Worm (Caenorhabditis elegans) whole organism, early embryonic: Measurements from ENCODE around the gene srg-66.

Experiments
- F13C5.2 ChIP-seq: sonication (generic microtip); optimal IDR thresholded peaks from 2 replicates; lab custom pipeline; 2017; ENCODE audit warnings: mild to moderate bottlenecking, missing genetic modification characterization, inconsistent platforms, missing compliant biosample characterization
- aly-1 ChIP-seq: sonication (generic microtip); optimal IDR thresholded peaks from 2 replicates; lab custom pipeline; 2016; ENCODE audit warnings: missing genetic modification characterization, missing compliant biosample characterization
- ama-1 ChIP-seq: fragments of 150-350 bp; optimal IDR thresholded peaks from 2 replicates; lab custom pipeline; 2014
- ets-7 ChIP-seq: sonication (generic microtip); optimal IDR thresholded peaks from 2 replicates; lab custom pipeline; 2016; ENCODE audit warnings: missing genotype, missing genetic modification characterization, missing compliant biosample characterization
- flt-1 ChIP-seq: fragments of 200-800 bp; sonication (Bioruptor generic); IDR thresholded peaks from 2 replicates; pipeline ENCODE4 v1.3.6; 2022; ENCODE audit warnings: missing genetic modification characterization, missing compliant biosample characterization
- hmbx-1 ChIP-seq: sonication (generic microtip); optimal IDR thresholded peaks from 2 replicates; lab custom pipeline; 2016; ENCODE audit warnings: mild to moderate bottlenecking, missing genetic modification characterization, missing compliant biosample characterization
- hnd-1 ChIP-seq: sonication (generic microtip); optimal IDR thresholded peaks from 2 replicates; lab custom pipeline; 2016; ENCODE audit warnings: missing genetic modification characterization, missing compliant biosample characterization
- tbx-11 ChIP-seq: fragments of 200-800 bp; sonication (Bioruptor generic); IDR thresholded peaks from 2 replicates; pipeline ENCODE4 v1.3.6; 2022; ENCODE audit warnings: missing genetic modification characterization, missing compliant biosample characterization
- tra-4 ChIP-seq: sonication (generic microtip); optimal IDR thresholded peaks from 2 replicates; lab custom pipeline; 2017; ENCODE audit warnings: missing genetic modification characterization, missing compliant biosample characterization

DNA sequence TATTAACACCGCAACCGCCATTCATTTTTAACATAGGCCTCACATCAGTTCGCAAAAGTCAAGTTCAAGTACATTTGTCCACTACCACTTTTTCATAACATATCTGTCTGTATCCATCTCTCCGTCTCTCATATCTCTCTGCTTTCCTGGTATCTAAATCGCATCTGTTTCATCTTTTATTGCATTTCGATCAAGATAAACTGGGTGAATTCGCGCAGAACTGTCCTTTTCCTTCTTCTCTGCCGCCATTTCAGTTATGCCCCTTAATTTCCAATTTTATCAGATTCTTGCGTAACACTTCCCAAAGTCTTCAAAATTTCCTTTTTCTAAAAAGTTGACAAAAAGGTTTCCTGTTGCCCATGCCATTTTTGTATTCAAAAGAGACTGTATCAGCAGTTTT is 41.0 kb upstream of the srg-66 start:
- TF ChIP-seq hnd-1 (tag; lab: Kevin White, UChicago) (no peak), ama-1 (lab: Kevin White, UChicago) (no peak), hmbx-1 (no peak), tbx-11 (GFP tag; lab: Robert Waterston, UW) (no peak), flt-1 (GFP tag; lab: Robert Waterston, UW) (no peak), aly-1 (no peak), F13C5.2 (tag; lab: Kevin White, UChicago) (no peak), ets-7 (tag; lab: Kevin White, UChicago) (no peak), tra-4 (tag; lab: Kevin White, UChicago) (no peak)
